Worm (Caenorhabditis elegans): ENCODE data around the gene ram-2.

Gene ram-2

DNA sequence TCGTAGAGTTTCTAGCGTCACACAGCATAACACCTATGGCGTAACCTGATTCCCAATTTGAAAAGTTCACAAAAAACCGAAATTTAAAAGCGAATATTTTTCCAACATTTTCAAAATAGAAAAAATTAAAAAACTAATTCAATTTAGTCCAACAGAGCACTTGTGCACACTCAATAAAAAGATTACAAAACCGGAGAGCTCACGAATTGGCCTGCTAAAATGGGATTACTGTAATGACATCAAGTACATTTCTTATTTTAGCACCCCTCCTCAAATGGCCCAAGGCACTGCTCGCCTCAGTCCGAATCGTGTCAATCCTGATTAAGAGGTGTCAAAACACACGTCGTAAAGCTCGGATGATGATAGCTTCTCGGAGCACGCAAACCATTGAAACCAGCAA is 16.1 kb upstream of the ram-2 start:
- TF ChIP-seq ces-1 (GFP tag; optimal IDR thresholded peaks at IDR 0.05) (peak; percentile 85), tbx-8 (GFP tag; optimal IDR thresholded peaks at IDR 0.05) (no peak)

DNA sequence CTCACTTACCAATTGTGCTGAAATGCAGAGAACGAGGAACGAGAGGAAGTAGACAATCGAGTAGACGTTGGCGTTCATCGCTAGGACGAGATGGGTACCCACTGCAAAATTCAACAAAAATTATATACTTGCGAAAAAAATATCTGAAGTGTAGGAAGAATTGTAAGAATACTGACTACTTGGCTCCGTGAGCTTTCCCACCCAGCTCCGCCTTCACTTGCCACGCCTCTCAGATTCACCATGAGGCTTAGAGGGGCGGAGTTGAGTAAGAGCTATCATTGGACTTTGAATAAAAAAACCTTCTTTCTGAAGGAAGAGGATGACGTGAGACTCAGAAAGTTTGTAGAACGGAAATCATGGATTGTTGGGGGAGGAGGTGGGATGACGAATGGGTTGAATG is 13.6 kb upstream of the ram-2 start, which contains the start of gene nlp-18:
Gene nlp-18, minus strand, starts transcription at position 101 of the 400 bp plus-strand sequence.
- no peak for TF ChIP-seq ceh-43 (GFP tag; optimal IDR thresholded peaks at IDR 0.05)
- no peak for TF ChIP-seq ztf-11 (tag; optimal IDR thresholded peaks at IDR 0.05)
- no peak for TF ChIP-seq unc-39 (tag; optimal IDR thresholded peaks at IDR 0.05)
- no peak for TF ChIP-seq hlh-1 (tag; optimal IDR thresholded peaks at IDR 0.05)
- TF ChIP-seq nhr-76 (tag; optimal IDR thresholded peaks at IDR 0.05): no peak
- TF ChIP-seq lin-32 (GFP tag; optimal IDR thresholded peaks at IDR 0.05): no peak
- TF ChIP-seq cnd-1 (tag; optimal IDR thresholded peaks at IDR 0.05): no peak
- no peak for TF ChIP-seq M03D4.4 (tag; optimal IDR thresholded peaks at IDR 0.05)
- no peak for TF ChIP-seq elt-1 (tag; optimal IDR thresholded peaks at IDR 0.05; ENCODE audit: borderline replicate concordance, insufficient read depth)
- TF ChIP-seq mls-2 (tag; optimal IDR thresholded peaks at IDR 0.05): no peak
- no peak for TF ChIP-seq lsy-2 (tag; optimal IDR thresholded peaks at IDR 0.05)
- TF ChIP-seq flh-1 (GFP tag; optimal IDR thresholded peaks at IDR 0.05): no peak
- no peak for TF ChIP-seq blmp-1 (tag; optimal IDR thresholded peaks at IDR 0.05)
- no peak for TF ChIP-seq zip-8 (tag; optimal IDR thresholded peaks at IDR 0.05)
- no peak for TF ChIP-seq sem-2 (GFP tag; optimal IDR thresholded peaks at IDR 0.05)
- no peak for TF ChIP-seq unc-120 (tag; optimal IDR thresholded peaks at IDR 0.05; ENCODE audit: poor library complexity, severe bottlenecking)

DNA sequence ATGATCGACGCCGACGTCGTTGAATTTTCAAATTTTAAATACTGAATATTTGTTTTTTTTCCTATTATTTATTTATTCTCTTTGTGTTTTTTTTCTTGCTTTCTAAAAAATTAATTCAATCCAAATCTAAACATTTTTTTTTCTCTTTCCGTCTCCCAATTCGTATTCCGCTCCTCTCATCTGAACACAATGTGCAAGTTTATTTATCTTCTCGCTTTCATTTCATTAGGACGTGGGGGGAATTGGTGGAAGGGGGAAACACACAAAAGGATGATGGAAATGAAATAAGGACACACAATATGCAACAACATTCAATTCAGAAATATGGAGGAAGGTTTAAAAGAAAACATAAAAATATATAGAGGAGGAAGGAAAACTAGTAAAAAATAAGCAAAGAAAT is 11.1 kb upstream of the ram-2 start:
- TF ChIP-seq unc-39 (tag; optimal IDR thresholded peaks at IDR 0.05) (no peak), blmp-1 (tag; optimal IDR thresholded peaks at IDR 0.05) (peak; percentile 83), bed-3 (GFP tag; optimal IDR thresholded peaks at IDR 0.05) (no peak), unc-62 (GFP tag; optimal IDR thresholded peaks at IDR 0.05) (no peak), mab-5 (tag; optimal IDR thresholded peaks at IDR 0.05) (no peak), nhr-2 (tag; optimal IDR thresholded peaks at IDR 0.05) (no peak), nhr-237 (tag; optimal IDR thresholded peaks at IDR 0.05) (no peak), mls-2 (tag; optimal IDR thresholded peaks at IDR 0.05) (no peak), ces-1 (GFP tag; optimal IDR thresholded peaks at IDR 0.05) (peak; percentile 85), lsy-2 (tag; optimal IDR thresholded peaks at IDR 0.05) (no peak), sptf-1 (tag; optimal IDR thresholded peaks at IDR 0.05) (no peak), hlh-1 (tag; optimal IDR thresholded peaks at IDR 0.05) (no peak)

DNA sequence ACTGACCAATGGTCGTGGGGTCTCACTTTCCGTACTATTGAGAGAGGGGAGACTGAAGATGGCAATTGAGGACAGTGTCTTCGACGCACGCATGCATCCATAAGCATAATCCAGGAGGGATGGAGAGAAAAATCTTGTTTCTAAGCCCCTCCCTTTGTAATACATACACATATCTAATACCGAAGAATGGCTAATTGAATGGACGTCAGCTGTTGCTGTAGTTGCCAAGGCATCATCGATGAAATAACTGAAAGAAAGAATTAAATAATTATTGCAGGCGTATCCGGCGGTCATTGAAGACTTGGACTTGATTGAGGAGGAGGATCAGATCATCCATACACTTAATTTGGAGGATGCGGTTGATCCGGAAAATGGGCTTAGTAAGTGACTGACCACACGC is 8.9 kb upstream of the ram-2 start, which contains the start of gene F33A8.7:
Gene F33A8.7, minus strand, starts transcription at position 101 of the 400 bp plus-strand sequence.
- TF ChIP-seq nhr-28 (tag; optimal IDR thresholded peaks at IDR 0.05) (no peak), ham-2 (GFP tag; optimal IDR thresholded peaks at IDR 0.05) (peak; percentile 20)

DNA sequence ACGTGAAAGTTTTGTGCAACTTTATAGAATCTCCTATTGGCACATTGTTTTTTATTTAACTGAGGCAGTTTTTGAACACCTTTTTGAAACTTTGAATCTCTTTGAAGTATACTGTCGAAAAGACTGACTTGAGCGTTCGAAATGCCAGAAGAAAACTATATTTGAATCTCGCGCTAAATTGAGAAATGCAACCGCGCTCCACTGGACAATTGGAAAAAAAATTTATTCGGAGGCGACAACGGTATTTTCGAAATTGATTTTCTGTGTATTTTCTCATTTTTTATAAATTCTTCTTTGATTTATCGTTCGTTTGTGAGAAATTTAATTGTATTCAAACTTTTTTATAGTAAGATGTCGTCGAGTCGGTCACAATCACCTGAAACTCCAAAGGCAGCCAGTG is 5.3 kb upstream of the ram-2 start, which contains the start of gene let-858:
Gene let-858, plus strand, starts transcription at position 348 of the 400 bp plus-strand sequence.
- TF ChIP-seq ces-1 (GFP tag; optimal IDR thresholded peaks at IDR 0.05) (peak; percentile 51), zip-8 (tag; optimal IDR thresholded peaks at IDR 0.05) (no peak), nhr-28 (tag; optimal IDR thresholded peaks at IDR 0.05) (no peak), pha-4 (tag; optimal IDR thresholded peaks at IDR 0.05) (peak; percentile 47), hlh-1 (tag; optimal IDR thresholded peaks at IDR 0.05) (peak; percentile 18), drap-1 (GFP tag; optimal IDR thresholded peaks at IDR 0.05) (no peak), ceh-39 (tag; optimal IDR thresholded peaks at IDR 0.05) (no peak), mep-1 (tag; optimal IDR thresholded peaks at IDR 0.05) (peak; percentile 61), nhr-237 (tag; optimal IDR thresholded peaks at IDR 0.05) (peak; percentile 29), ham-2 (GFP tag; optimal IDR thresholded peaks at IDR 0.05) (no peak), cnd-1 (tag; optimal IDR thresholded peaks at IDR 0.05) (no peak), ceh-43 (GFP tag; optimal IDR thresholded peaks at IDR 0.05) (no peak), lsy-2 (tag; optimal IDR thresholded peaks at IDR 0.05) (peak; percentile 67), mab-5 (tag; optimal IDR thresholded peaks at IDR 0.05) (no peak), unc-62 (GFP tag; optimal IDR thresholded peaks at IDR 0.05) (no peak)

DNA sequence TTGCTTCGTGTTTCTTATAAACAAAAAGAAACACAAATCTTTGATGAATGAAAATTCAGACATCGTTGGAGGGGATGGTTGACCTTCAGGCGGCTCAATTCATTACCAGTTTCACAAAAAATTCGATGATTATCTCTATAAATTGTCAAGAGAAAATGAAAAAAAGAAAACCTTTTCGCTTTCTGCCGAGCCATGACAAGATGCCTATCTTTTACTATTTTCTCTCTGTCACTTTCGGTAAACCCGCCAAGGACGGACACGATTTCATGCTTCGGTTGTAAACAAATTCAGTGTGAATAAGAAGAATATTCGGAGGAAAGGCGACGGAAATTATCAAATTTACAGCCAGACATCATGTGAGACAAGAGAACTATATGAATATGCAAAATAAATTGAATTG is 4.0 kb upstream of the ram-2 start:
- TF ChIP-seq flh-1 (GFP tag; optimal IDR thresholded peaks at IDR 0.05): no peak
- TF ChIP-seq elt-1 (tag; optimal IDR thresholded peaks at IDR 0.05; ENCODE audit: borderline replicate concordance, insufficient read depth): no peak
- no peak for TF ChIP-seq pha-4 (tag; optimal IDR thresholded peaks at IDR 0.05)
- no peak for TF ChIP-seq snpc-4 (tag; optimal IDR thresholded peaks at IDR 0.05)
- no peak for TF ChIP-seq ces-1 (GFP tag; optimal IDR thresholded peaks at IDR 0.05)
- TF ChIP-seq unc-120 (tag; optimal IDR thresholded peaks at IDR 0.05; ENCODE audit: poor library complexity, severe bottlenecking): no peak
- no peak for TF ChIP-seq lsy-2 (tag; optimal IDR thresholded peaks at IDR 0.05)
- TF ChIP-seq unc-39 (tag; optimal IDR thresholded peaks at IDR 0.05): no peak
- TF ChIP-seq lin-32 (GFP tag; optimal IDR thresholded peaks at IDR 0.05): no peak
- no peak for TF ChIP-seq nhr-2 (tag; optimal IDR thresholded peaks at IDR 0.05)
- TF ChIP-seq tbx-8 (GFP tag; optimal IDR thresholded peaks at IDR 0.05): no peak
- TF ChIP-seq unc-62 (GFP tag; optimal IDR thresholded peaks at IDR 0.05): no peak
- no peak for TF ChIP-seq blmp-1 (tag; optimal IDR thresholded peaks at IDR 0.05)
- no peak for TF ChIP-seq sptf-1 (tag; optimal IDR thresholded peaks at IDR 0.05)
- no peak for TF ChIP-seq mep-1 (tag; optimal IDR thresholded peaks at IDR 0.05)
- no peak for TF ChIP-seq nhr-76 (tag; optimal IDR thresholded peaks at IDR 0.05)
- TF ChIP-seq drap-1 (GFP tag; optimal IDR thresholded peaks at IDR 0.05): no peak
- no peak for TF ChIP-seq cnd-1 (tag; optimal IDR thresholded peaks at IDR 0.05)

Measured in whole organism, mixed stage, embryonic.